Worm (Caenorhabditis elegans) whole organism, L3 larva: ENCODE results near the gene lelo-2.
A peak's percentile ranks its signal among the peaks of the same experiment; 100 is the strongest.

Source experiments
- R02D3.7 ChIP-seq: fragments of 150-350 bp; optimal IDR thresholded peaks from 2 replicates; lab custom pipeline; 2014; ENCODE audit warnings: missing biosample characterization, missing genetic modification characterization
- aly-2 ChIP-seq: fragments of 150-350 bp; optimal IDR thresholded peaks from 2 replicates; lab custom pipeline; 2014; ENCODE audit warnings: missing biosample characterization, missing genetic modification characterization
- ama-1 ChIP-seq: fragments of 150-350 bp; optimal IDR thresholded peaks from 2 replicates; lab custom pipeline; 2018
- ceh-16 ChIP-seq: sonication (generic microtip); optimal IDR thresholded peaks from 2 replicates; lab custom pipeline; 2017; ENCODE audit warnings: missing biosample characterization, missing genetic modification characterization
- ceh-28 ChIP-seq: fragments of 150-350 bp; optimal IDR thresholded peaks from 2 replicates; lab custom pipeline; 2014; ENCODE audit warnings: missing biosample characterization, missing genetic modification reagents, missing genetic modification characterization
- ceh-9 ChIP-seq: sonication (generic microtip); optimal IDR thresholded peaks from 2 replicates; lab custom pipeline; 2018; ENCODE audit warnings: missing biosample characterization, missing genetic modification characterization
- daf-12 ChIP-seq: fragments of 150-350 bp; optimal IDR thresholded peaks from 2 replicates; lab custom pipeline; 2014; ENCODE audit warnings: missing biosample characterization, missing genetic modification reagents, missing genetic modification characterization
- elt-1 ChIP-seq: fragments of 150-350 bp; optimal IDR thresholded peaks from 2 replicates; lab custom pipeline; 2014; ENCODE audit warnings: missing biosample characterization, missing genetic modification characterization
- elt-2 ChIP-seq: sonication (generic microtip); optimal IDR thresholded peaks from 2 replicates; lab custom pipeline; 2016; ENCODE audit warnings: missing genetic modification reagents, mild to moderate bottlenecking, missing genetic modification characterization, missing compliant biosample characterization
- elt-3 ChIP-seq, 3 experiments: fragments of 150-350 bp in 1 of 3; sonication (generic microtip) in 2 of 3; optimal IDR thresholded peaks; 2 replicates in 2 of 3; 4 replicates in 1 of 3; lab custom pipeline; 2014 to 2017; ENCODE audit warnings: missing biosample characterization in 3 of 3, missing genetic modification characterization in 3 of 3
- eor-1 ChIP-seq, 2 experiments: fragments of 150-350 bp; optimal IDR thresholded peaks; 2 replicates each; lab custom pipeline; 2014 to 2018; ENCODE audit warnings: missing biosample characterization in 2 of 2, missing genetic modification characterization in 2 of 2
- fkh-10 ChIP-seq: sonication (generic microtip); optimal IDR thresholded peaks from 2 replicates; lab custom pipeline; 2017; ENCODE audit warnings: missing biosample characterization, missing genetic modification reagents, missing genetic modification characterization
- fkh-2 ChIP-seq: fragments of 150-350 bp; optimal IDR thresholded peaks from 2 replicates; lab custom pipeline; 2014; ENCODE audit warnings: missing biosample characterization, missing genetic modification reagents, missing genetic modification characterization
- fos-1 ChIP-seq: fragments of 150-350 bp; optimal IDR thresholded peaks from 2 replicates; lab custom pipeline; 2014; ENCODE audit warnings: missing biosample characterization, missing genetic modification characterization
- hmg-11 ChIP-seq: sonication (generic microtip); optimal IDR thresholded peaks from 2 replicates; lab custom pipeline; 2016; ENCODE audit warnings: missing genetic modification characterization, missing compliant biosample characterization
- jun-1 ChIP-seq: fragments of 150-350 bp; optimal IDR thresholded peaks from 2 replicates; lab custom pipeline; 2014; ENCODE audit warnings: missing biosample characterization, missing genetic modification reagents, missing genetic modification characterization
- lin-15B ChIP-seq: fragments of 150-350 bp; optimal IDR thresholded peaks from 2 replicates; lab custom pipeline; 2014; ENCODE audit warnings: missing biosample characterization, missing genetic modification characterization
- lin-39 ChIP-seq: fragments of 150-350 bp; optimal IDR thresholded peaks from 2 replicates; lab custom pipeline; 2018; ENCODE audit warnings: missing biosample characterization, missing genetic modification reagents, missing genetic modification characterization
- lsy-12 ChIP-seq: sonication (generic microtip); optimal IDR thresholded peaks from 2 replicates; lab custom pipeline; 2016; ENCODE audit warnings: mild to moderate bottlenecking, missing genetic modification characterization, missing compliant biosample characterization
- mdl-1 ChIP-seq: fragments of 150-350 bp; optimal IDR thresholded peaks from 2 replicates; lab custom pipeline; 2014; ENCODE audit warnings: missing biosample characterization, missing genetic modification characterization
- mml-1 ChIP-seq: fragments of 150-350 bp; sonication (generic microtip); optimal IDR thresholded peaks from 3 replicates; lab custom pipeline; 2014; ENCODE audit warnings: missing biosample characterization, missing genetic modification characterization
- nfya-1 ChIP-seq: sonication (generic microtip); optimal IDR thresholded peaks from 2 replicates; lab custom pipeline; 2017; ENCODE audit warnings: missing genetic modification characterization, mild to moderate bottlenecking, missing compliant biosample characterization, antibody characterized with exemption, moderate library complexity; ENCODE audit not compliant: insufficient read depth
- nhr-12 ChIP-seq: fragments of 150-350 bp; optimal IDR thresholded peaks from 2 replicates; lab custom pipeline; 2014; ENCODE audit warnings: missing biosample characterization, missing genetic modification characterization
- nhr-23 ChIP-seq: fragments of 150-350 bp; optimal IDR thresholded peaks from 2 replicates; lab custom pipeline; 2014; ENCODE audit warnings: missing biosample characterization, missing genetic modification reagents, missing genetic modification characterization
- nhr-237 ChIP-seq: fragments of 150-350 bp; optimal IDR thresholded peaks from 2 replicates; lab custom pipeline; 2014; ENCODE audit warnings: missing biosample characterization, missing genetic modification characterization
- nhr-25 ChIP-seq: sonication (generic microtip); optimal IDR thresholded peaks from 2 replicates; lab custom pipeline; 2017; ENCODE audit warnings: missing biosample characterization, missing genetic modification characterization
- nhr-43 ChIP-seq: sonication (generic microtip); optimal IDR thresholded peaks from 2 replicates; lab custom pipeline; 2016; ENCODE audit warnings: mild to moderate bottlenecking, missing genetic modification characterization, missing compliant biosample characterization; ENCODE audit not compliant: poor library complexity, severe bottlenecking
- nhr-67 ChIP-seq: fragments of 150-350 bp; optimal IDR thresholded peaks from 2 replicates; lab custom pipeline; 2014; ENCODE audit warnings: missing biosample characterization, missing genetic modification characterization
- nhr-77 ChIP-seq: fragments of 150-350 bp; optimal IDR thresholded peaks from 2 replicates; lab custom pipeline; 2014; ENCODE audit warnings: missing biosample characterization, missing genetic modification characterization
- pha-4 ChIP-seq: fragments of 150-350 bp; optimal IDR thresholded peaks from 2 replicates; lab custom pipeline; 2014; ENCODE audit warnings: missing biosample characterization, missing genetic modification reagents, missing genetic modification characterization
- pqm-1 ChIP-seq: fragments of 150-350 bp; optimal IDR thresholded peaks from 2 replicates; lab custom pipeline; 2017; ENCODE audit warnings: missing biosample characterization, missing genetic modification characterization, inconsistent platforms
- sea-2 ChIP-seq: fragments of 150-350 bp; sonication (generic microtip); optimal IDR thresholded peaks from 4 replicates; lab custom pipeline; 2014; ENCODE audit warnings: missing biosample characterization, missing genetic modification reagents, missing genetic modification characterization
- tbx-2 ChIP-seq: sonication (generic microtip); optimal IDR thresholded peaks from 2 replicates; lab custom pipeline; 2016; ENCODE audit warnings: mild to moderate bottlenecking, missing genetic modification characterization, missing compliant biosample characterization
- unc-39 ChIP-seq: sonication (generic microtip); optimal IDR thresholded peaks from 4 replicates; lab custom pipeline; 2017; ENCODE audit warnings: missing biosample characterization, missing genetic modification characterization
- unc-62 ChIP-seq: fragments of 150-350 bp; sonication (generic microtip); optimal IDR thresholded peaks from 4 replicates; lab custom pipeline; 2014; ENCODE audit warnings: missing biosample characterization, missing genetic modification reagents, missing genetic modification characterization
- ztf-11 ChIP-seq: fragments of 150-350 bp; optimal IDR thresholded peaks from 2 replicates; lab custom pipeline; 2014; ENCODE audit warnings: missing biosample characterization, missing genetic modification characterization
- ztf-4 ChIP-seq: fragments of 150-350 bp; optimal IDR thresholded peaks from 2 replicates; lab custom pipeline; 2014; ENCODE audit warnings: missing biosample characterization, missing genetic modification characterization

The lelo-2 gene

ce11 chrIII:1427126-1427525, at the start of gene lelo-2:
TSS of gene lelo-2 (minus strand) at chrIII:1427226.
- TF ChIP-seq lin-39 (tag; lab: Kevin White, UChicago) (no peak), ztf-11 (no peak), unc-39 (no peak), elt-3 (tag; optimal IDR thresholded peaks at IDR 0.05; lab: Kevin White, UChicago) (no peak), lin-15B (no peak), fkh-10 (no peak), eor-1 (tag; optimal IDR thresholded peaks at IDR 0.05; lab: Kevin White, UChicago) (no peak), ceh-16 (tag; lab: Kevin White, UChicago) (no peak), mdl-1 (tag; lab: Kevin White, UChicago) (no peak), nhr-23 (tag; lab: Kevin White, UChicago) (no peak), unc-62 (no peak), hmg-11 (tag; lab: Kevin White, UChicago) (no peak), sea-2 (no peak), nhr-25 (tag; lab: Kevin White, UChicago) (no peak), lsy-12 (tag; lab: Kevin White, UChicago) (no peak), tbx-2 (tag; lab: Kevin White, UChicago) (no peak), R02D3.7 (tag; lab: Kevin White, UChicago) (no peak)

- TF ChIP-seq fkh-10 (no peak), ceh-28 (tag; lab: Kevin White, UChicago) (peak; percentile 97)
Observed at ce11 chrIII:1468358-1469305, 41.6 kb upstream of the lelo-2 start.

- no peak for TF ChIP-seq aly-2
- TF ChIP-seq nfya-1 = no peak
- no peak for TF ChIP-seq elt-3 (tag; optimal IDR thresholded peaks at IDR 0.05; lab: Kevin White, UChicago)
- TF ChIP-seq jun-1 (tag; lab: Kevin White, UChicago) = no peak
- TF ChIP-seq daf-12 (tag; lab: Kevin White, UChicago) = no peak
- no peak for TF ChIP-seq nhr-67 (tag; lab: Kevin White, UChicago)
- TF ChIP-seq R02D3.7 (tag; lab: Kevin White, UChicago) = no peak
- no peak for TF ChIP-seq pha-4 (tag; lab: Kevin White, UChicago)
- TF ChIP-seq nhr-43 (tag; lab: Kevin White, UChicago) = no peak
- no peak for TF ChIP-seq lin-15B
- TF ChIP-seq elt-1 (tag; lab: Kevin White, UChicago) = no peak
- no peak for TF ChIP-seq ceh-9
- TF ChIP-seq nhr-237 = no peak
- TF ChIP-seq fos-1 (tag; lab: Kevin White, UChicago) = no peak
- TF ChIP-seq nhr-12 (tag; lab: Kevin White, UChicago) = no peak
Observed at ce11 chrIII:1456859-1457258, 29.8 kb upstream of the lelo-2 start.

- TF ChIP-seq nhr-77 (tag; lab: Kevin White, UChicago) (no peak), lin-15B (no peak), ama-1 (no peak), nhr-25 (tag; lab: Kevin White, UChicago) (no peak), sea-2 (no peak), unc-39 (no peak), nhr-23 (tag; lab: Kevin White, UChicago) (no peak), ceh-9 (no peak), pqm-1 (no peak), mml-1 (no peak), eor-1 (tag; optimal IDR thresholded peaks at IDR 0.05; lab: Kevin White, UChicago) (no peak), elt-2 (tag; lab: Kevin White, UChicago) (no peak), fkh-2 (no peak), ztf-4 (no peak), nhr-12 (tag; lab: Kevin White, UChicago) (no peak)
- TF ChIP-seq, all 47 proteins: peak for 0
Observed at ce11 chrIII:1455674-1456073, 28.6 kb upstream of the lelo-2 start, which contains the start of gene Y82E9BR.17. TSS of gene Y82E9BR.17 (minus strand) at chrIII:1455774.
